Worm (Caenorhabditis elegans): ENCODE data around the gene F17A9.5.

- TF ChIP-seq nhr-77 (tag; optimal IDR thresholded peaks at IDR 0.05) (no peak), nhr-10 (tag; optimal IDR thresholded peaks at IDR 0.05) (no peak), ztf-4 (tag; optimal IDR thresholded peaks at IDR 0.05) (no peak), alr-1 (tag; optimal IDR thresholded peaks at IDR 0.05) (no peak), ZK546.5 (tag; optimal IDR thresholded peaks at IDR 0.05) (no peak), lin-13 (GFP tag; optimal IDR thresholded peaks at IDR 0.05) (no peak), ztf-11 (tag; optimal IDR thresholded peaks at IDR 0.05) (no peak), sem-4 (tag; optimal IDR thresholded peaks at IDR 0.05) (no peak), unc-62 (GFP tag; optimal IDR thresholded peaks at IDR 0.05) (no peak), unc-39 (tag; optimal IDR thresholded peaks at IDR 0.05) (no peak), mdl-1 (tag; optimal IDR thresholded peaks at IDR 0.05) (no peak), skn-1 (tag; optimal IDR thresholded peaks at IDR 0.05) (no peak)
Observed at ce11 chrV:6096559-6097155, 16.1 kb downstream of the F17A9.5 start, which contains the start of gene smut-1.
